Worm (Caenorhabditis elegans) whole organism, L4 larva: Measurements from ENCODE around the gene F22B3.5.
"Not testable (repeated sequence)": the region's sequence is repeated elsewhere in the genome, so short reads cannot be mapped to it uniquely, and the experiment has no call there.

Experiments used
- T26A8.4 ChIP-seq: fragments of 200-800 bp; sonication (Bioruptor generic); IDR thresholded peaks from 2 replicates; pipeline ENCODE4 v1.3.6; 2022; ENCODE audit warnings: missing genetic modification characterization, missing compliant biosample characterization
- ceh-82 ChIP-seq: sonication (generic microtip); optimal IDR thresholded peaks from 2 replicates; lab custom pipeline; 2017; ENCODE audit warnings: missing biosample characterization, missing genetic modification characterization
- fos-1 ChIP-seq: fragments of 150-350 bp; optimal IDR thresholded peaks from 2 replicates; lab custom pipeline; 2014; ENCODE audit warnings: missing biosample characterization, missing genetic modification characterization
- lin-13 ChIP-seq: fragments of 150-350 bp; optimal IDR thresholded peaks from 2 replicates; lab custom pipeline; 2014; ENCODE audit warnings: missing biosample characterization, missing genetic modification reagents, missing genetic modification characterization
- lsy-2 ChIP-seq, 2 experiments: fragments of 150-350 bp in 1 of 2; sonication (generic microtip) in 1 of 2; optimal IDR thresholded peaks; 2 replicates each; lab custom pipeline; 2014 to 2017; ENCODE audit warnings: missing biosample characterization in 2 of 2, missing genetic modification characterization in 2 of 2
- nhr-28 ChIP-seq: fragments of 150-350 bp; optimal IDR thresholded peaks from 2 replicates; lab custom pipeline; 2014; ENCODE audit warnings: missing biosample characterization, missing genetic modification characterization
- nhr-77 ChIP-seq: fragments of 150-350 bp; optimal IDR thresholded peaks from 2 replicates; lab custom pipeline; 2014; ENCODE audit warnings: missing biosample characterization, missing genetic modification characterization
- spr-1 ChIP-seq: sonication (generic microtip); optimal IDR thresholded peaks from 2 replicates; lab custom pipeline; 2016; ENCODE audit warnings: mild to moderate bottlenecking, missing genetic modification characterization, missing compliant biosample characterization

- not testable (repeated sequence) for TF ChIP-seq lin-13 (GFP tag; lab: Kevin White, UChicago); fos-1 (tag; lab: Kevin White, UChicago); ceh-82 (tag; lab: Kevin White, UChicago); nhr-28 (tag; lab: Kevin White, UChicago); T26A8.4 (GFP tag; lab: Robert Waterston, UW); nhr-77 (tag; lab: Kevin White, UChicago); lsy-2 (tag; optimal IDR thresholded peaks at IDR 0.05; lab: Kevin White, UChicago); spr-1 (tag; lab: Kevin White, UChicago)
Observed at ce11 chrIV:11398267-11398825, 18.3 kb downstream of the F22B3.5 start, which contains the start of gene dsl-6.
